In genomic region chr3R:19071951-19072350, dm6 we compare ENCODE assay signal across 2 fruit fly cellular contexts.
A peak's percentile ranks its signal among the peaks of the same experiment; 100 is the strongest.
TF ChIP-seq lines count a peak whose summit lies in the region.

No protein-coding gene starts in this region.

- no peak for TF ChIP-seq CTCF in whole organism, embryonic (GFP tag; optimal IDR thresholded peaks at IDR 0.05; lab: Kevin White, UChicago)

TF ChIP-seq in whole organism, embryonic, 481 proteins besides CTCF, POLR2A, EP300 and RAD21:
- no peak for TF ChIP-seq D19B (GFP tag; optimal IDR thresholded peaks at IDR 0.05; lab: Kevin White, UChicago)
- TF ChIP-seq CG10147 (GFP tag; optimal IDR thresholded peaks at IDR 0.05; lab: Kevin White, UChicago), result no peak
- TF ChIP-seq twi (tag; optimal IDR thresholded peaks at IDR 0.05; lab: Kevin White, UChicago), result peak; percentile 45

TF ChIP-seq in whole organism, pupa, 21 proteins besides CTCF, POLR2A, EP300 and RAD21:
- no peak for TF ChIP-seq CG8159 (tag; optimal IDR thresholded peaks at IDR 0.05; lab: Kevin White, UChicago)
- peak; percentile 96 for TF ChIP-seq EcR (GFP tag; optimal IDR thresholded peaks at IDR 0.05; lab: Kevin White, UChicago)
- TF ChIP-seq Ets98B (GFP tag; IDR thresholded peaks at IDR 0.05; lab: Robert Waterston, UW), result no peak
TF ChIP-seq in whole organism, pupa: peak in this region for 1.
